Worm (Caenorhabditis elegans): ENCODE results near the gene hmg-11.

ce11 chrII:4689477-4689876 is 16.6 kb downstream of the hmg-11 start, which contains the start of gene F10G7.12:
- TF ChIP-seq ztf-11 (tag; optimal IDR thresholded peaks at IDR 0.05) (no peak), snpc-4 (tag; optimal IDR thresholded peaks at IDR 0.05) (no peak), lin-13 (tag; optimal IDR thresholded peaks at IDR 0.05) (no peak), nhr-12 (tag; optimal IDR thresholded peaks at IDR 0.05) (no peak), ces-1 (GFP tag; optimal IDR thresholded peaks at IDR 0.05) (no peak), sptf-1 (tag; optimal IDR thresholded peaks at IDR 0.05) (no peak), ham-2 (GFP tag; optimal IDR thresholded peaks at IDR 0.05) (no peak)
